Worm (Caenorhabditis elegans): ENCODE results near the gene rei-1.

DNA sequence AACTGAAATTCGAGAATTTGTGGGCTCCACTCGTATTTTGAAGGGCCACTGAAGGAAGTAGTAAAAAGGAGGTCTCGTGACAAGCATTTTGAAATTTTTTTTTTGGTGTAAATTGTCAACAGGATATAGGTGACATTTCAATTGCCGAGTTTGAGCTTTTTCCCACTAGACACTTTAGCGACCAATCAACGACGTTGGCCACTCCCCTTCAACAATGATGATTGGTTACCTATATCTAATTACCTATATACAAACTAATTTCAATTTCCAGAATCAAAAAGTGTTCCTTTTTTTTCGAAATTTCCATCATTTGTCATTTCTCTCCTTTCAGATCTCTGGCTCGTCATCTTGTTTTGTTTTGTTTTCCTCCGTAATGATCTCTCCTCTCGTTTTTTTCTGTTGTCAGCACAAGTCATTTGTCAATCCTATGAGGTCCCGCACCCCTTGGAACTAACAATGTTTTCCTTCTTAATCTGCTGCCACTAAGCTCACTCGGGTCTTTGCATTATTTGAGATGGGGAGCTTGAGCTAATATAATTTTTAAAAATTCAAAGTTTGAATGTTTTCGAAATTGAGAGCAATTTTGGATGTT, 10.0 kb upstream of the rei-1 start:
- TF ChIP-seq ztf-29 (GFP tag; IDR thresholded peaks at IDR 0.05) (no peak), tab-1 (GFP tag; IDR thresholded peaks at IDR 0.05) (no peak), med-1 (GFP tag; optimal IDR thresholded peaks at IDR 0.05; ENCODE audit: insufficient read depth) (no peak), cog-1 (tag; optimal IDR thresholded peaks at IDR 0.05) (no peak), T22C8.4 (GFP tag; IDR thresholded peaks at IDR 0.05) (no peak), ztf-23 (GFP tag; IDR thresholded peaks at IDR 0.05) (no peak), flt-1 (GFP tag; IDR thresholded peaks at IDR 0.05) (no peak)

Measured in whole organism, midembryonic.